Worm (Caenorhabditis elegans): ENCODE data around the gene F36G9.13.

- TF ChIP-seq swsn-7 (tag; optimal IDR thresholded peaks at IDR 0.05) (no peak), mab-9 (GFP tag; IDR thresholded peaks at IDR 0.05) (no peak), nhr-11 (tag; optimal IDR thresholded peaks at IDR 0.05) (no peak), ama-1 (optimal IDR thresholded peaks at IDR 0.05) (no peak), alr-1 (tag; optimal IDR thresholded peaks at IDR 0.05; ENCODE audit: borderline replicate concordance) (no peak), mdl-1 (tag; optimal IDR thresholded peaks at IDR 0.05) (no peak), C16A3.4 (tag; optimal IDR thresholded peaks at IDR 0.05) (no peak), nhr-19 (GFP tag; conservative IDR thresholded peaks at IDR 0.05) (no peak), nhr-85 (tag) (no peak), fos-1 (tag; optimal IDR thresholded peaks at IDR 0.05) (no peak)
Observed at ce11 chrV:15955497-15955896, 27.6 kb upstream of the F36G9.13 start, which contains the start of gene srh-186.

Data from whole organism, L1 larva.